Worm (Caenorhabditis elegans): ENCODE measurements around the gene unc-27.

The unc-27 gene

DNA sequence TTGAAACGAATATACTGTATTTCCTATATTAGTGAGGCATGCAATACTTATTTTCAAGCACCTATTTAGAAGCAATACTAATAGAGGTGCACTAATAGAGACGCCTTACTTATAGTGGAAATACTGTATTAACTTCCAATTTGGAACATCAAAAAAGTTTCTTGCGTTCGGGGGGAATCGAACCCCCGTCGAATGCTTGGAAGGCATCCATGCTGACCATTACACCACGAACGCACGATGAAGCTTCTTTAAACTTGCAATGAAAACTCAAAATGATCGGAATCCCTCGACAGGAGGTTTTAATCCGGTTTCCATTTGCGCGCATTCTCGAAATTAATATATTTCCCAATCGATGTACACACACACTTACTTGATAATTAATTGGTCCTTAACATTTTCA is 48.9 kb downstream of the unc-27 start:
- TF ChIP-seq lin-15B (tag; optimal IDR thresholded peaks at IDR 0.05) (no peak), sox-4 (tag; optimal IDR thresholded peaks at IDR 0.05) (no peak), C34B4.2 (tag; optimal IDR thresholded peaks at IDR 0.05) (no peak), ces-1 (GFP tag; optimal IDR thresholded peaks at IDR 0.05) (no peak), lin-14 (GFP tag; optimal IDR thresholded peaks at IDR 0.05) (no peak), ceh-82 (tag; optimal IDR thresholded peaks at IDR 0.05) (no peak), fos-1 (tag; optimal IDR thresholded peaks at IDR 0.05) (no peak), nhr-20 (tag; optimal IDR thresholded peaks at IDR 0.05) (no peak), fkh-8 (tag; optimal IDR thresholded peaks at IDR 0.05) (no peak), rnt-1 (tag; optimal IDR thresholded peaks at IDR 0.05) (no peak), sptf-1 (tag; optimal IDR thresholded peaks at IDR 0.05) (no peak), fkh-4 (tag; optimal IDR thresholded peaks at IDR 0.05; ENCODE audit: borderline replicate concordance) (no peak), skn-1 (tag; optimal IDR thresholded peaks at IDR 0.05) (no peak), unc-98 (GFP tag; IDR thresholded peaks at IDR 0.05) (no peak), efl-3 (GFP tag; optimal IDR thresholded peaks at IDR 0.05) (no peak), hlh-17 (GFP tag; optimal IDR thresholded peaks at IDR 0.05; ENCODE audit: borderline replicate concordance) (no peak), aha-1 (tag; optimal IDR thresholded peaks at IDR 0.05) (no peak), elt-3 (tag; optimal IDR thresholded peaks at IDR 0.05) (no peak), swsn-7 (tag; optimal IDR thresholded peaks at IDR 0.05) (no peak), Y116A8C.19 (tag; optimal IDR thresholded peaks at IDR 0.05; ENCODE audit: borderline replicate concordance) (no peak)
